Fruit fly (Drosophila melanogaster) S2 (cell line): ENCODE measurements around the gene CG7208.

Source experiments
- CG8478 ChIP-seq: fragments of >200 bp; optimal IDR thresholded peaks from 2 replicates; lab custom pipeline; 2018
- CTCF ChIP-seq, 2 experiments: fragments of >200 bp; optimal IDR thresholded peaks; 2 replicates each; lab custom pipeline; 2018

dm6 chr3R:18185385-18185784, at the start of gene CG7208, which contains the start of gene Arp5:
- no peak for TF ChIP-seq CG8478
- no peak for TF ChIP-seq CTCF (optimal IDR thresholded peaks at IDR 0.05; lab: Kevin White, UChicago)
